Worm (Caenorhabditis elegans) whole organism, mixed stage, embryonic: ENCODE results near the gene ceh-19.

Source experiments
- cnd-1 ChIP-seq: fragments of 200-800 bp; sonication (Bioruptor generic); optimal IDR thresholded peaks from 2 replicates; lab custom pipeline; 2018; ENCODE audit warnings: mild to moderate bottlenecking, missing genetic modification characterization, missing compliant biosample characterization
- lsy-2 ChIP-seq: fragments of 150-350 bp; optimal IDR thresholded peaks from 2 replicates; lab custom pipeline; 2014; ENCODE audit warnings: missing biosample characterization, missing genetic modification characterization
- nhr-12 ChIP-seq: fragments of 150-350 bp; optimal IDR thresholded peaks from 2 replicates; lab custom pipeline; 2014; ENCODE audit warnings: missing biosample characterization, missing genetic modification characterization
- nhr-76 ChIP-seq: sonication (generic microtip); optimal IDR thresholded peaks from 2 replicates; lab custom pipeline; 2017; ENCODE audit warnings: missing biosample characterization, missing genetic modification characterization
- sptf-1 ChIP-seq: sonication (generic microtip); optimal IDR thresholded peaks from 2 replicates; lab custom pipeline; 2017; ENCODE audit warnings: mild to moderate bottlenecking, missing genetic modification characterization, moderate library complexity, missing compliant biosample characterization
- unc-120 ChIP-seq: sonication (generic microtip); optimal IDR thresholded peaks from 2 replicates; lab custom pipeline; 2017; ENCODE audit warnings: missing genetic modification characterization, missing compliant biosample characterization; ENCODE audit not compliant: poor library complexity, severe bottlenecking
- unc-39 ChIP-seq: fragments of 150-350 bp; optimal IDR thresholded peaks from 2 replicates; lab custom pipeline; 2014; ENCODE audit warnings: missing biosample characterization, missing genetic modification characterization
- ztf-11 ChIP-seq: fragments of 150-350 bp; optimal IDR thresholded peaks from 2 replicates; lab custom pipeline; 2014; ENCODE audit warnings: missing biosample characterization, missing genetic modification characterization

ce11 chrIV:7927852-7928251 lies 27.9 kb downstream of the ceh-19 start, which contains the start of gene gcy-8:
- no peak for TF ChIP-seq nhr-12 (tag; lab: Kevin White, UChicago)
- no peak for TF ChIP-seq lsy-2 (tag; lab: Kevin White, UChicago)
- TF ChIP-seq ztf-11 = no peak
- TF ChIP-seq unc-39 (tag; lab: Kevin White, UChicago) = no peak
- TF ChIP-seq sptf-1 = no peak
- TF ChIP-seq cnd-1 (tag; lab: Kevin White, UChicago) = no peak
- no peak for TF ChIP-seq unc-120 (tag; lab: Kevin White, UChicago)
- no peak for TF ChIP-seq nhr-76 (tag; lab: Kevin White, UChicago)
